Worm (Caenorhabditis elegans) whole organism, L4 larva: ENCODE measurements around the gene natc-2.

Experiments used
- Y105C5A.15 ChIP-seq: fragments of 200-800 bp; sonication (Bioruptor generic); IDR thresholded peaks from 2 replicates; pipeline ENCODE4 v1.3.6; 2022; ENCODE audit warnings: missing genetic modification characterization, missing compliant biosample characterization
- ztf-11 ChIP-seq: fragments of 150-350 bp; optimal IDR thresholded peaks from 2 replicates; lab custom pipeline; 2014; ENCODE audit warnings: missing biosample characterization, missing genetic modification characterization

- TF ChIP-seq Y105C5A.15 (GFP tag; lab: Robert Waterston, UW) = no peak
- no peak for TF ChIP-seq ztf-11 (tag; lab: Kevin White, UChicago)
Observed at ce11 chrV:5303389-5303788, 29.5 kb downstream of the natc-2 start, which contains the start of gene ncx-2.
